Fruit fly (Drosophila melanogaster): ENCODE measurements around the gene Hsc70-1.

The Hsc70-1 gene

dm6 chr3L:13938470-13939150, 35.3 kb upstream of the Hsc70-1 start (continued):
- peak; percentile 92 for TF ChIP-seq CG4328 (GFP tag; optimal IDR thresholded peaks at IDR 0.05)
- TF ChIP-seq CG17802 (tag; optimal IDR thresholded peaks at IDR 0.05), result peak; percentile 36
- peak; percentile 53 for TF ChIP-seq crol (GFP tag; IDR thresholded peaks at IDR 0.05)
- peak in 1 of 2 experiments; percentile 24 for TF ChIP-seq tll (GFP tag; optimal IDR thresholded peaks at IDR 0.05)
- TF ChIP-seq Abd-B (GFP tag; optimal IDR thresholded peaks at IDR 0.05), result peak; percentile 85
- TF ChIP-seq lilli (GFP tag; optimal IDR thresholded peaks at IDR 0.05), result peak; percentile 91
- TF ChIP-seq jing (GFP tag; optimal IDR thresholded peaks at IDR 0.05), result peak; percentile 66
- peak; percentile 33; the same call in 1 of the 3 replicates for TF ChIP-seq B-H1 (GFP tag; IDR thresholded peaks at IDR 0.05)
- TF ChIP-seq CG8944 (GFP tag; optimal IDR thresholded peaks at IDR 0.05), result peak; percentile 76
- TF ChIP-seq Ptx1 (GFP tag; IDR thresholded peaks at IDR 0.05), result peak; percentile 76
- TF ChIP-seq CG10267 (tag; optimal IDR thresholded peaks at IDR 0.05), result peak; percentile 86
- no peak for TF ChIP-seq Elba2 (GFP tag; optimal IDR thresholded peaks at IDR 0.05)
- peak; percentile 92 for TF ChIP-seq CG12391 (tag; optimal IDR thresholded peaks at IDR 0.05)
- peak; percentile 89 for TF ChIP-seq mam (GFP tag; optimal IDR thresholded peaks at IDR 0.05)
- TF ChIP-seq jigr1 (GFP tag; IDR thresholded peaks at IDR 0.05), result peak; percentile 38; the same call in 1 of the 3 replicates
- TF ChIP-seq mld (GFP tag; IDR thresholded peaks at IDR 0.05; ENCODE audit: partially characterized antibody), result no peak
- TF ChIP-seq en (GFP tag; optimal IDR thresholded peaks at IDR 0.05), result peak; percentile 82
- TF ChIP-seq D19B (GFP tag; optimal IDR thresholded peaks at IDR 0.05), result peak; percentile 80
- peak; percentile 92 for TF ChIP-seq gro (GFP tag; optimal IDR thresholded peaks at IDR 0.05)
- TF ChIP-seq CG8478 (optimal IDR thresholded peaks at IDR 0.05), result no peak
- TF ChIP-seq CG13775 (GFP tag; optimal IDR thresholded peaks at IDR 0.05), result peak; percentile 93
- TF ChIP-seq CG11504 (tag; optimal IDR thresholded peaks at IDR 0.05), result peak; percentile 94
- no peak for TF ChIP-seq corto (GFP tag; optimal IDR thresholded peaks at IDR 0.05)
- TF ChIP-seq Usf (GFP tag; optimal IDR thresholded peaks at IDR 0.05), result peak; percentile 90
- TF ChIP-seq CG9876 (GFP tag; optimal IDR thresholded peaks at IDR 0.05), result peak; percentile 66
- peak; percentile 93 for TF ChIP-seq CG10979 (tag; optimal IDR thresholded peaks at IDR 0.05)
- TF ChIP-seq Hmx (GFP tag; optimal IDR thresholded peaks at IDR 0.05), result peak; percentile 81
- peak; percentile 67; the same call in 3 of the 4 replicates for TF ChIP-seq Gug (GFP tag; IDR thresholded peaks at IDR 0.05)
- no peak for TF ChIP-seq ap (GFP tag; IDR thresholded peaks at IDR 0.05)
- TF ChIP-seq Adf1 (GFP tag; IDR thresholded peaks at IDR 0.05), result no peak
- TF ChIP-seq CG3065 (GFP tag; optimal IDR thresholded peaks at IDR 0.05), result peak; percentile 47
- TF ChIP-seq CG32772 (GFP tag; IDR thresholded peaks at IDR 0.05), result peak; percentile 37
- peak; percentile 81 for TF ChIP-seq CG5180 (GFP tag; optimal IDR thresholded peaks at IDR 0.05)
- no peak for TF ChIP-seq bowl (GFP tag; IDR thresholded peaks at IDR 0.05)
- peak; percentile 93 for TF ChIP-seq CG34376 (GFP tag; optimal IDR thresholded peaks at IDR 0.05)
- peak; percentile 61; the same call in 2 of the 3 replicates for TF ChIP-seq CG7357 (GFP tag; IDR thresholded peaks at IDR 0.05)
- TF ChIP-seq gcm (GFP tag; optimal IDR thresholded peaks at IDR 0.05), result peak; percentile 69
- TF ChIP-seq CG15479 (GFP tag; optimal IDR thresholded peaks at IDR 0.05), result peak; percentile 74
- TF ChIP-seq Six4 (GFP tag; optimal IDR thresholded peaks at IDR 0.05), result peak; percentile 81
- peak; percentile 85; the same call in 2 of the 3 replicates for TF ChIP-seq CG11695 (GFP tag; IDR thresholded peaks at IDR 0.05)
- TF ChIP-seq Atf3 (GFP tag; optimal IDR thresholded peaks at IDR 0.05), result peak; percentile 79
- TF ChIP-seq Hsf (GFP tag; optimal IDR thresholded peaks at IDR 0.05), result peak; percentile 92
- TF ChIP-seq CG2875 (GFP tag; optimal IDR thresholded peaks at IDR 0.05), result peak; percentile 75
- TF ChIP-seq exex (tag; optimal IDR thresholded peaks at IDR 0.05), result peak; percentile 73
- TF ChIP-seq lov (optimal IDR thresholded peaks at IDR 0.05), result no peak
- TF ChIP-seq lov (GFP tag; IDR thresholded peaks at IDR 0.05), result 0 out of 3 replicates have a peak, but pooled peaks have one; percentile 52
- no peak; the same call in 1 of the 2 replicates for TF ChIP-seq ro (GFP tag; IDR thresholded peaks at IDR 0.05)
- TF ChIP-seq CG2889 (GFP tag; IDR thresholded peaks at IDR 0.05), result 0 out of 3 replicates have a peak, but pooled peaks have one; percentile 35
- peak; percentile 86 for TF ChIP-seq lmd (GFP tag; IDR thresholded peaks at IDR 0.05)
- TF ChIP-seq eyg (GFP tag; optimal IDR thresholded peaks at IDR 0.05), result peak; percentile 91

All from whole organism, embryonic.